Worm (Caenorhabditis elegans) whole organism, early embryonic: Measurements from ENCODE around the gene C06A6.2.

Experiments used
- B0310.2 ChIP-seq: sonication (generic microtip); optimal IDR thresholded peaks from 2 replicates; lab custom pipeline; 2016; ENCODE audit warnings: mild to moderate bottlenecking, missing genetic modification characterization, missing compliant biosample characterization
- F13C5.2 ChIP-seq: sonication (generic microtip); optimal IDR thresholded peaks from 2 replicates; lab custom pipeline; 2017; ENCODE audit warnings: mild to moderate bottlenecking, missing genetic modification characterization, inconsistent platforms, missing compliant biosample characterization
- aly-1 ChIP-seq: sonication (generic microtip); optimal IDR thresholded peaks from 2 replicates; lab custom pipeline; 2016; ENCODE audit warnings: missing genetic modification characterization, missing compliant biosample characterization
- ama-1 ChIP-seq: fragments of 150-350 bp; optimal IDR thresholded peaks from 2 replicates; lab custom pipeline; 2014
- ceh-13 ChIP-seq: fragments of 200-800 bp; sonication (Bioruptor generic); optimal IDR thresholded peaks from 2 replicates; lab custom pipeline; 2018; ENCODE audit warnings: mild to moderate bottlenecking, missing genetic modification characterization, missing compliant biosample characterization
- ceh-36 ChIP-seq: sonication (generic microtip); optimal IDR thresholded peaks from 2 replicates; lab custom pipeline; 2016; ENCODE audit warnings: missing genetic modification characterization, inconsistent platforms, missing compliant biosample characterization
- ets-7 ChIP-seq: sonication (generic microtip); optimal IDR thresholded peaks from 2 replicates; lab custom pipeline; 2016; ENCODE audit warnings: missing genotype, missing genetic modification characterization, missing compliant biosample characterization
- flt-1 ChIP-seq: fragments of 200-800 bp; sonication (Bioruptor generic); IDR thresholded peaks from 2 replicates; pipeline ENCODE4 v1.3.6; 2022; ENCODE audit warnings: missing genetic modification characterization, missing compliant biosample characterization
- hmbx-1 ChIP-seq: sonication (generic microtip); optimal IDR thresholded peaks from 2 replicates; lab custom pipeline; 2016; ENCODE audit warnings: mild to moderate bottlenecking, missing genetic modification characterization, missing compliant biosample characterization
- hmg-4 ChIP-seq: fragments of 200-800 bp; sonication (Bioruptor generic); optimal IDR thresholded peaks from 2 replicates; lab custom pipeline; 2018; ENCODE audit warnings: mild to moderate bottlenecking, missing genetic modification characterization, missing compliant biosample characterization
- hnd-1 ChIP-seq: sonication (generic microtip); optimal IDR thresholded peaks from 2 replicates; lab custom pipeline; 2016; ENCODE audit warnings: missing genetic modification characterization, missing compliant biosample characterization
- pes-1 ChIP-seq: fragments of 200-800 bp; sonication (Bioruptor generic); IDR thresholded peaks from 2 replicates; pipeline ENCODE4 v1.3.6; 2022; ENCODE audit warnings: missing genetic modification reagents, missing genetic modification characterization, missing compliant biosample characterization
- scrt-1 ChIP-seq: fragments of 200-800 bp; sonication (Bioruptor generic); IDR thresholded peaks from 2 replicates; pipeline ENCODE4 v1.3.6; 2022; ENCODE audit warnings: missing genetic modification characterization, missing compliant biosample characterization
- sea-1 ChIP-seq: fragments of 200-800 bp; sonication (Bioruptor generic); conservative IDR thresholded peaks from 2 replicates; pipeline ENCODE4 v1.3.6; 2022; ENCODE audit warnings: missing genetic modification characterization, missing compliant biosample characterization
- tbx-11 ChIP-seq: fragments of 200-800 bp; sonication (Bioruptor generic); IDR thresholded peaks from 2 replicates; pipeline ENCODE4 v1.3.6; 2022; ENCODE audit warnings: missing genetic modification characterization, missing compliant biosample characterization
- tbx-37 ChIP-seq: fragments of 200-800 bp; sonication (Bioruptor generic); conservative IDR thresholded peaks from 2 replicates; pipeline ENCODE4 v1.3.6; 2022; ENCODE audit warnings: missing genetic modification reagents, missing genetic modification characterization, missing compliant biosample characterization
- tra-4 ChIP-seq: sonication (generic microtip); optimal IDR thresholded peaks from 2 replicates; lab custom pipeline; 2017; ENCODE audit warnings: missing genetic modification characterization, missing compliant biosample characterization

C06A6.2 gene

DNA sequence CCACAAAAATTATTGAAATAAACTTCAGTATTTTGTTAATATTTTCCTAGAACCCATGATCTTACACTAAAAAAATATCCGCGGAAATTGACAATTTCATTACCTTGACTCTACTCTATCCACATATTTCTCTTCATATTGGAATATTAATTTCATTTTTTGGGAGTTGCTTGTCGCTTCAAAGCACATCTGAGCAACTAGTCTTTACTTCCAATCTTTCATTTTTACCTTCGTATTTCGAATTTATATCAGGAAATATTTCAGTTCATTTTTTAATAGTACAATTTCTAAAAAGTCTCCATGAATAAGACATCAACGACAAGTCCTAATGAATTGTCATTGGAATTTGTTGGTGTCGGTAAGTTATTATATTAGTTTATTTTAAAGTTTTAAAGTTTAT is 32.6 kb downstream of the C06A6.2 start, which contains the start of gene srt-73:
Gene srt-73 (plus strand): TSS at position 301 of the 400 bp plus-strand sequence.
- TF ChIP-seq ceh-36 (tag; lab: Kevin White, UChicago): no peak
- TF ChIP-seq flt-1 (GFP tag; lab: Robert Waterston, UW): no peak
- TF ChIP-seq tbx-11: no peak
- no peak for TF ChIP-seq ceh-13
- TF ChIP-seq F13C5.2 (tag; lab: Kevin White, UChicago): no peak
- TF ChIP-seq scrt-1 (GFP tag; lab: Robert Waterston, UW): no peak
- no peak for TF ChIP-seq tra-4
- no peak for TF ChIP-seq hnd-1
- TF ChIP-seq hmg-4 (GFP tag; lab: Kevin White, UChicago): no peak
- no peak for TF ChIP-seq ama-1 (lab: Kevin White, UChicago)
- TF ChIP-seq ets-7: no peak
- TF ChIP-seq tbx-37 (GFP tag; lab: Robert Waterston, UW): no peak
- no peak for TF ChIP-seq sea-1 (GFP tag; lab: Robert Waterston, UW)
- TF ChIP-seq hmbx-1 (tag; lab: Kevin White, UChicago): no peak
- no peak for TF ChIP-seq B0310.2 (tag; lab: Kevin White, UChicago)

DNA sequence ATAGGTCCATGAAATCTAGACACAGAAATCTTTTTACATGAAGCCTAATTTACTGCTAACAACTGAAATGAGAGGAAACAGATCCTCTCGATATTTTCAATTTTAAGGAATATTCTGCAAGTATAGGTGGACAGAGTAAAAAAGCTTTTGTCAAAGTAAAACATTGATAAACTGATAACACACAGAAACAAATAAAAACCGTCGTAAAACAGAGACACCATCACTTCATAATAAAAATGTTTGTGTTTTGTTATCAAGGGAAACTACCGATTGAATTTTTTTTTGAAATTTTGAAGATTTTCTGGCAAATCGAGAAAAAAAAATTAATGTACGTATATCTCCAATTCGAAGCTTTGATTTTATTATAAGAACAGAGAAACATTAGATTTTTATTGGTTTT is 34.7 kb downstream of the C06A6.2 start:
- TF ChIP-seq tbx-37 (GFP tag; lab: Robert Waterston, UW) (no peak), tbx-11 (no peak)

DNA sequence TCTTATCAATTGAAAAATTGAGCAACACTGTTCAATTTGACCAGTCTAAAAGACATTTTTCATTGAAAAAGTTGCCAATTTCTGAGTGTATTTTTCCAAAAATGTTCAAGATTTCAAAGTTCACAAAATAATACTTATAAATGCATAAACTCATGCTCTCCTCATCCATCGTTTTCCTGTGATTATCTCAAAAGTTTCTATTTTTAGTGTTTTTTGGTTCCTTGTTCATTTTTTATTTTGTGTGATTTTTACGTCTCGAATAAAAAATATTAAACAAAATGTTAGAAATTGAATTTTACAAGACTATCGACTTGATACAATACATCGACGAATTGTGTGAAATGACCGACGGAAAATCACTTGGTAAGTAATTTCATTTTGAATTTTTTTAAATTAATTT is 35.3 kb downstream of the C06A6.2 start, which contains the start of gene atic-1:
Gene atic-1 (plus strand): TSS at position 301 of the 400 bp plus-strand sequence.
- TF ChIP-seq ama-1 (lab: Kevin White, UChicago): no peak
- TF ChIP-seq B0310.2 (tag; lab: Kevin White, UChicago): no peak
- no peak for TF ChIP-seq hmg-4 (GFP tag; lab: Kevin White, UChicago)
- no peak for TF ChIP-seq flt-1 (GFP tag; lab: Robert Waterston, UW)
- TF ChIP-seq ceh-13: no peak
- no peak for TF ChIP-seq hmbx-1 (tag; lab: Kevin White, UChicago)
- TF ChIP-seq F13C5.2 (tag; lab: Kevin White, UChicago): no peak

DNA sequence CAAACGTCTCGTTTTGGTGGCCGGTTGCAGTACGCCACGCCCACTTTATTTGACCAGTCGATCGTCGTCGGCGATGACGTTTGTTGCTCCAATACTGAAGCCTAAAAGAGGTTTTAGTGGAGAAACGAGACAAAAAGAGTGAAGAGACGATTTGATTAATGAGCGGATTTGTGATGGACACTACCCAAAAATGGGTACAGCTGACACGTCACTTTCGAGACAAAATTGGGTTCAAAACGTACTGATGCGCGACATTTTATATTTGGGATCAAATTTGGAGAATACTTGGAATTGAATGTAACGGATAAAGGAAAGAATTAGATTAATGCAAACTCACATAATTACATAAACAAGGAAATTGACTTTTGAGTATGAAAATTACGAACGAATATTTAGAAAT is 51.0 kb downstream of the C06A6.2 start, which contains the start of gene ilys-4:
Gene ilys-4 (minus strand): TSS at position 101 of the 400 bp plus-strand sequence.
- no peak for TF ChIP-seq hmg-4 (GFP tag; lab: Kevin White, UChicago)
- no peak for TF ChIP-seq ets-7
- no peak for TF ChIP-seq ceh-36 (tag; lab: Kevin White, UChicago)
- TF ChIP-seq hnd-1: no peak
- TF ChIP-seq ama-1 (lab: Kevin White, UChicago): no peak

DNA sequence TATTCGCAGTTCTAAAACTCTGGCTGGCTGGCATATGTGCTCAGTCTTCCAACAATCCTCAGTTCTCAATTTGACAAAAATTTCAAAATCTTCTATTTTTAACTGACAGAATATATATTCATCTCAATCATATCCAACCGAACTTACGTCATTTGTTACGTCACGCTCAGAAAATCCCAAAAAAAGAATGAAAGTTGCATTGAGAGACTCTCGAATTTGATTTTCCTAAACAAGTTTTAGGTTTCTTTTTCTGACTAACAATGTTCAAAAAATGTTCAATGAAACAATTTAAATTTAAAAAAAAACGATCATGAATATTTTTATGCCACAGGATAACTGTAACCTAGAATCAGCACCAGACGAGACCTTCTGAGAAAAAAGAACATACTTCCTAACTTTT is 51.5 kb downstream of the C06A6.2 start:
- TF ChIP-seq B0310.2 (tag; lab: Kevin White, UChicago) (no peak), pes-1 (no peak), ceh-36 (tag; lab: Kevin White, UChicago) (no peak), flt-1 (GFP tag; lab: Robert Waterston, UW) (no peak), F13C5.2 (tag; lab: Kevin White, UChicago) (no peak), hmg-4 (GFP tag; lab: Kevin White, UChicago) (no peak), ama-1 (lab: Kevin White, UChicago) (no peak), sea-1 (GFP tag; lab: Robert Waterston, UW) (no peak), tbx-37 (GFP tag; lab: Robert Waterston, UW) (no peak), aly-1 (tag; lab: Kevin White, UChicago) (no peak), hnd-1 (no peak), tbx-11 (no peak), ets-7 (no peak), hmbx-1 (tag; lab: Kevin White, UChicago) (no peak), scrt-1 (GFP tag; lab: Robert Waterston, UW) (no peak), tra-4 (no peak), ceh-13 (no peak)

DNA sequence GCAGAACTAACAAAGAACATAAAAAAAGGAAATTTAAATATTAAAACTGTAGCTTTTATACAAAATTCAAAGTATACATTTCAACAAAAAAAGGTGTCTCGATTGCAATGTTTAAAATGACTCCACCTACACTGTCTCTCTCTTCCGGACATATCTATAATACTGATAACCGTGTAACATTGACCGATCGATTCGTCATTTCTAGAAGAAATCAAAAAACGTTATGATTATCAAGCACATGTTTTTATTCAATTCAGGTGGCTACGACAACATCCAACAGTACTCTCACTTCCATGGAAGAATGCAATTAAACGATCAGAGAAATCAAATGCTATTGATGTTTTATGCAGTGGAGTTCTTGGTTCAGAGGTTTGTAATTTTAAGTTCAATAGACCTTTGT is 52.1 kb downstream of the C06A6.2 start:
- TF ChIP-seq ama-1 (lab: Kevin White, UChicago): no peak
- TF ChIP-seq B0310.2 (tag; lab: Kevin White, UChicago): no peak
- TF ChIP-seq hmg-4 (GFP tag; lab: Kevin White, UChicago): no peak
- TF ChIP-seq pes-1: no peak
- TF ChIP-seq ceh-13: no peak
- no peak for TF ChIP-seq flt-1 (GFP tag; lab: Robert Waterston, UW)
- no peak for TF ChIP-seq tbx-11
- TF ChIP-seq tra-4: no peak
- TF ChIP-seq F13C5.2 (tag; lab: Kevin White, UChicago): no peak
- TF ChIP-seq aly-1 (tag; lab: Kevin White, UChicago): no peak
- no peak for TF ChIP-seq ets-7
- TF ChIP-seq tbx-37 (GFP tag; lab: Robert Waterston, UW): no peak
- TF ChIP-seq ceh-36 (tag; lab: Kevin White, UChicago): no peak
- no peak for TF ChIP-seq hmbx-1 (tag; lab: Kevin White, UChicago)
- TF ChIP-seq sea-1 (GFP tag; lab: Robert Waterston, UW): no peak
- TF ChIP-seq hnd-1: no peak

DNA sequence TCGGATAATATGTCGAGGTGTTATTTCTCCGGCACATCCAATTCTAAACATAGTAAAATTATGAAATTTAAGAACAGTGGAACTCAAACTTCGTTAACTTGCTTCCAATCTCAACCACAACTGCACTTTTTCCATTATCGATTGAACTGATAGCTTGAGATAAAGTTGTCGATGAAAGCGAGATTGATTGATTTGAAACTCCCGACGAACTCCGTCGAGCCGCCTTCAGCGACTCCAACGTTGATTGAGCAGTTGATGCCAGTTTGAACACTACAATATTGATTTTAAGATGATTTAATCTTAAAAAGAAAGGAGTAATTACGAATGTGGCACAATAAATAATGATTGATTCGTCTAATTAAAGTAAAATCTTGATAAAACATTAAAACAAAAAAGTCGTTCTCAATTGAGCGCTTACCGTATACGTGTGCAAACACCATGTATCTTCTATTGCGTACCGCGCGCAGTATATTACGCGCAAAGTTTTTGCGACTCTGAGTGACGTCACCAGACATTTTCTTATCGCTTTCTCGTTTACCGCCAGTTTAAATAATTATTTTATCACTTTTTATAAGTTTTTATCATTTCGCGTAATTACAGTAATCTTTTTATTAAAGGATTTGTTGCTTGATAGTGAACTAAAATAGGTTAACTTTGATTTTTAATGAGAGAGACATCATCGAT is 55.9 kb downstream of the C06A6.2 start, which contains the start of gene arp-11:
Gene arp-11 (minus strand): TSS at position 51 of the 684 bp plus-strand sequence.
- TF ChIP-seq ets-7: no peak
- no peak for TF ChIP-seq B0310.2 (tag; lab: Kevin White, UChicago)
- no peak for TF ChIP-seq aly-1 (tag; lab: Kevin White, UChicago)
- no peak for TF ChIP-seq ceh-36 (tag; lab: Kevin White, UChicago)
- TF ChIP-seq F13C5.2 (tag; lab: Kevin White, UChicago): peak; percentile 24
- TF ChIP-seq tbx-11: no peak

DNA sequence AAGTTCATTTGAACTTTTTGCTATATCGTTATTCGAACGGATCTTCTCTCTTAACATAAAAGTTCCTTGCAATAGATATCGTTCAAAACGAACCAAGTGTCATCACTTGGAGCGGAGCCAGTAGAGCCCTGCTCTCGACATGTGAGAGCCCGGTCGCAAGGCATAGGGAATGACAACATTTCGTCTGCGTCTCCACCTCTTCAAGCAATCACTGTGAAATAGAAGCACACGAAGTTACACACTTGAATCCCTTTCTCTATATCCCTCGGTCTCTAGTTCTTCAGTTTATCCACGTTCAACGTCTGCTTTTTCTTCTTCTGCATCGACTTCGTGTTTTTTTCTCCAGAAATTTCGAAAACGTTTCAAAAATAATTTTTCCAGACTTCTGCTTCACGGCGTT is 56.9 kb downstream of the C06A6.2 start, which contains the start of gene C49H3.6:
Gene C49H3.6 (plus strand): TSS at position 380 of the 400 bp plus-strand sequence.
- no peak for TF ChIP-seq sea-1 (GFP tag; lab: Robert Waterston, UW)
- TF ChIP-seq pes-1: no peak
- TF ChIP-seq aly-1 (tag; lab: Kevin White, UChicago): no peak
- TF ChIP-seq scrt-1 (GFP tag; lab: Robert Waterston, UW): no peak
- no peak for TF ChIP-seq ama-1 (lab: Kevin White, UChicago)
- no peak for TF ChIP-seq F13C5.2 (tag; lab: Kevin White, UChicago)
- TF ChIP-seq hmg-4 (GFP tag; lab: Kevin White, UChicago): no peak
- TF ChIP-seq hmbx-1 (tag; lab: Kevin White, UChicago): no peak
- no peak for TF ChIP-seq tbx-11
- TF ChIP-seq tra-4: no peak
- TF ChIP-seq ets-7: no peak
- no peak for TF ChIP-seq B0310.2 (tag; lab: Kevin White, UChicago)
- TF ChIP-seq flt-1 (GFP tag; lab: Robert Waterston, UW): no peak
- no peak for TF ChIP-seq hnd-1
- no peak for TF ChIP-seq ceh-13
- no peak for TF ChIP-seq ceh-36 (tag; lab: Kevin White, UChicago)
